Worm (Caenorhabditis elegans) whole organism, young adult: ENCODE data around the gene sec-61.A.

Experiments used
- B0035.1 ChIP-seq: sonication (generic microtip); optimal IDR thresholded peaks from 2 replicates; lab custom pipeline; 2016; ENCODE audit warnings: missing genetic modification characterization, mild to moderate bottlenecking, missing compliant biosample characterization, missing genotype, missing genetic modification reagents
- B0336.3 ChIP-seq: fragments of 200-800 bp; sonication (Bioruptor generic); IDR thresholded peaks from 2 replicates; pipeline ENCODE4 v1.3.6; 2022; ENCODE audit warnings: missing genetic modification characterization, missing compliant biosample characterization
- F23B12.7 ChIP-seq: sonication (generic microtip); optimal IDR thresholded peaks from 2 replicates; lab custom pipeline; 2017; ENCODE audit warnings: missing genetic modification characterization, mild to moderate bottlenecking, missing compliant biosample characterization, antibody characterized with exemption, moderate library complexity; ENCODE audit not compliant: insufficient read depth
- F37B4.10 ChIP-seq: fragments of 200-800 bp; sonication (Bioruptor generic); IDR thresholded peaks from 2 replicates; pipeline ENCODE4 v1.3.6; 2022; ENCODE audit warnings: missing genetic modification characterization, missing compliant biosample characterization
- K11D2.4 ChIP-seq: fragments of 200-800 bp; sonication (Bioruptor generic); IDR thresholded peaks from 2 replicates; pipeline ENCODE4 v1.3.6; 2022; ENCODE audit warnings: missing genetic modification reagents, missing genetic modification characterization, missing compliant biosample characterization
- K12H6.12 ChIP-seq: fragments of 200-800 bp; sonication (Bioruptor generic); optimal IDR thresholded peaks from 2 replicates; lab custom pipeline; 2018; ENCODE audit warnings: mild to moderate bottlenecking, missing genetic modification characterization, missing compliant biosample characterization
- ZK185.1 ChIP-seq: sonication (generic microtip); optimal IDR thresholded peaks from 2 replicates; lab custom pipeline; 2016; ENCODE audit warnings: mild to moderate bottlenecking, missing genetic modification characterization, missing compliant biosample characterization; ENCODE audit not compliant: poor library complexity, severe bottlenecking
- ama-1 ChIP-seq, 3 experiments: fragments of 150-350 bp in 1 of 3; sonication (generic microtip) in 2 of 3; optimal IDR thresholded peaks; 2 replicates each; lab custom pipeline; 2014 to 2018; ENCODE audit warnings: missing biosample characterization in 2 of 3, missing genetic modification characterization in 2 of 3, missing genetic modification reagents in 2 of 3
- aptf-3 ChIP-seq: fragments of 200-800 bp; sonication (Bioruptor generic); IDR thresholded peaks from 2 replicates; pipeline ENCODE4 v1.3.6; 2022; ENCODE audit warnings: missing genetic modification characterization, missing compliant biosample characterization
- atf-7 ChIP-seq: sonication (generic microtip); optimal IDR thresholded peaks from 2 replicates; lab custom pipeline; 2017; ENCODE audit warnings: mild to moderate bottlenecking, missing genetic modification characterization, missing compliant biosample characterization
- attf-3 ChIP-seq: fragments of 200-800 bp; sonication (Bioruptor generic); conservative IDR thresholded peaks from 2 replicates; pipeline ENCODE4 v1.3.6; 2022; ENCODE audit warnings: missing genetic modification reagents, missing genetic modification characterization, missing compliant biosample characterization
- attf-5 ChIP-seq: fragments of 200-800 bp; sonication (Bioruptor generic); optimal IDR thresholded peaks from 2 replicates; lab custom pipeline; 2018; ENCODE audit warnings: mild to moderate bottlenecking, missing genetic modification characterization, missing compliant biosample characterization
- cebp-1 ChIP-seq, 2 experiments: fragments of 200-800 bp in 1 of 2; sonication (Bioruptor generic) in 1 of 2; sonication (generic microtip) in 1 of 2; IDR thresholded peaks in 1 of 2; optimal IDR thresholded peaks in 1 of 2; 2 replicates each; pipeline versions ENCODE4 v1.3.6 to Lab custom; 2017 to 2022; ENCODE audit warnings: missing compliant biosample characterization in 2 of 2, missing genetic modification characterization in 2 of 2, mild to moderate bottlenecking in 1 of 2, missing genetic modification reagents in 1 of 2, moderate library complexity in 1 of 2
- ceh-58 ChIP-seq: fragments of 200-800 bp; sonication (Bioruptor generic); IDR thresholded peaks from 2 replicates; pipeline ENCODE4 v1.3.6; 2022; ENCODE audit warnings: missing genetic modification characterization, missing compliant biosample characterization
- dpl-1 ChIP-seq: fragments of 150-350 bp; optimal IDR thresholded peaks from 2 replicates; lab custom pipeline; 2014; ENCODE audit warnings: missing biosample characterization, missing genetic modification reagents, missing genetic modification characterization
- egl-44 ChIP-seq: fragments of 200-800 bp; sonication (Bioruptor generic); IDR thresholded peaks from 2 replicates; pipeline ENCODE4 v1.3.6; 2022; ENCODE audit warnings: missing genetic modification reagents, missing genetic modification characterization, missing compliant biosample characterization
- egrh-3 ChIP-seq: fragments of 200-800 bp; sonication (Bioruptor generic); IDR thresholded peaks from 2 replicates; pipeline ENCODE4 v1.3.6; 2022; ENCODE audit warnings: missing genetic modification reagents, missing genetic modification characterization, missing compliant biosample characterization
- ekl-4 ChIP-seq: fragments of 200-800 bp; sonication (Bioruptor generic); IDR thresholded peaks from 2 replicates; pipeline ENCODE4 v1.3.6; 2022; ENCODE audit warnings: missing genetic modification reagents, missing genetic modification characterization, missing compliant biosample characterization
- ets-4 ChIP-seq: fragments of 200-800 bp; sonication (Bioruptor generic); optimal IDR thresholded peaks from 2 replicates; lab custom pipeline; 2018; ENCODE audit warnings: mild to moderate bottlenecking, missing genetic modification characterization, missing compliant biosample characterization
- hmg-1.2 ChIP-seq: fragments of 200-800 bp; sonication (Bioruptor generic); IDR thresholded peaks from 2 replicates; pipeline ENCODE4 v1.3.6; 2022; ENCODE audit warnings: missing genetic modification reagents, missing genetic modification characterization, missing compliant biosample characterization
- hrde-1 ChIP-seq: sonication (generic microtip); optimal IDR thresholded peaks from 2 replicates; lab custom pipeline; 2016; ENCODE audit warnings: missing genetic modification characterization, mild to moderate bottlenecking, missing compliant biosample characterization, moderate library complexity, missing genotype, missing genetic modification reagents, borderline replicate concordance
- hsf-1 ChIP-seq: fragments of 200-800 bp; sonication (Bioruptor generic); IDR thresholded peaks from 2 replicates; pipeline ENCODE4 v1.3.6; 2022; ENCODE audit warnings: missing genetic modification reagents, missing genetic modification characterization, missing compliant biosample characterization
- let-526 ChIP-seq: fragments of 200-800 bp; sonication (Bioruptor generic); IDR thresholded peaks from 2 replicates; pipeline ENCODE4 v1.3.6; 2022; ENCODE audit warnings: missing genetic modification reagents, missing genetic modification characterization, missing compliant biosample characterization
- let-607 ChIP-seq, 2 experiments: fragments of 200-800 bp in 1 of 2; sonication (Bioruptor generic) in 1 of 2; sonication (generic microtip) in 1 of 2; optimal IDR thresholded peaks; 2 replicates each; lab custom pipeline; 2016 to 2018; ENCODE audit warnings: mild to moderate bottlenecking in 2 of 2, missing compliant biosample characterization in 2 of 2, missing genetic modification characterization in 2 of 2, moderate library complexity in 2 of 2, missing genotype in 1 of 2
- lin-26 ChIP-seq: fragments of 200-800 bp; sonication (Bioruptor generic); IDR thresholded peaks from 2 replicates; pipeline ENCODE4 v1.3.6; 2022; ENCODE audit warnings: missing genetic modification reagents, missing genetic modification characterization, missing compliant biosample characterization
- lir-1 ChIP-seq: fragments of 200-800 bp; sonication (Bioruptor generic); conservative IDR thresholded peaks from 2 replicates; pipeline ENCODE4 v1.3.6; 2022; ENCODE audit warnings: missing genetic modification reagents, missing genetic modification characterization, missing compliant biosample characterization
- lsy-27 ChIP-seq: sonication (generic microtip); optimal IDR thresholded peaks from 2 replicates; lab custom pipeline; 2017; ENCODE audit warnings: missing genetic modification characterization, mild to moderate bottlenecking, missing compliant biosample characterization, antibody characterized with exemption, missing genotype, borderline replicate concordance; ENCODE audit not compliant: insufficient read depth
- mcd-1 ChIP-seq: fragments of 200-800 bp; sonication (Bioruptor generic); IDR thresholded peaks from 2 replicates; pipeline ENCODE4 v1.3.6; 2022; ENCODE audit warnings: missing genetic modification reagents, missing genetic modification characterization, missing compliant biosample characterization
- mes-4 ChIP-seq: sonication (generic microtip); optimal IDR thresholded peaks from 2 replicates; lab custom pipeline; 2016; ENCODE audit warnings: missing genotype, missing genetic modification characterization, missing compliant biosample characterization
- nfyb-1 ChIP-seq: fragments of 200-800 bp; sonication (Bioruptor generic); IDR thresholded peaks from 2 replicates; pipeline ENCODE4 v1.3.6; 2022; ENCODE audit warnings: missing genetic modification reagents, missing genetic modification characterization, missing compliant biosample characterization
- nhr-27 ChIP-seq: fragments of 200-800 bp; sonication (Bioruptor generic); optimal IDR thresholded peaks from 2 replicates; lab custom pipeline; 2018; ENCODE audit warnings: mild to moderate bottlenecking, missing genetic modification characterization, moderate library complexity, missing compliant biosample characterization
- nhr-90 ChIP-seq: sonication (generic microtip); optimal IDR thresholded peaks from 2 replicates; lab custom pipeline; 2016; ENCODE audit warnings: missing genotype, mild to moderate bottlenecking, missing genetic modification characterization, missing compliant biosample characterization
- pbrm-1 ChIP-seq: fragments of 200-800 bp; sonication (Bioruptor generic); IDR thresholded peaks from 2 replicates; pipeline ENCODE4 v1.3.6; 2022; ENCODE audit warnings: missing genetic modification reagents, missing genetic modification characterization, missing compliant biosample characterization
- sdz-38 ChIP-seq: sonication (generic microtip); optimal IDR thresholded peaks from 2 replicates; lab custom pipeline; 2016; ENCODE audit warnings: missing genotype, missing genetic modification characterization, missing compliant biosample characterization
- snpc-1.1 ChIP-seq: sonication (generic microtip); optimal IDR thresholded peaks from 2 replicates; lab custom pipeline; 2017; ENCODE audit warnings: missing genetic modification characterization, mild to moderate bottlenecking, missing compliant biosample characterization, antibody characterized with exemption, moderate library complexity, missing genotype, missing genetic modification reagents; ENCODE audit not compliant: insufficient read depth
- snpc-4 ChIP-seq, 5 experiments: fragments of 150-350 bp in 1 of 5; sonication (generic microtip) in 4 of 5; optimal IDR thresholded peaks; 2 replicates each; lab custom pipeline; 2014 to 2018; ENCODE audit warnings: missing genetic modification characterization in 5 of 5, missing biosample characterization in 3 of 5, antibody characterized with exemption in 2 of 5, mild to moderate bottlenecking in 2 of 5, missing compliant biosample characterization in 2 of 5, missing genotype in 2 of 5, moderate library complexity in 2 of 5, missing genetic modification reagents in 1 of 5
- tlf-1 ChIP-seq: fragments of 200-800 bp; sonication (Bioruptor generic); optimal IDR thresholded peaks from 2 replicates; lab custom pipeline; 2018; ENCODE audit warnings: mild to moderate bottlenecking, missing genetic modification characterization, missing compliant biosample characterization
- zfh-2 ChIP-seq: fragments of 200-800 bp; sonication (Bioruptor generic); conservative IDR thresholded peaks from 2 replicates; pipeline ENCODE4 v1.3.6; 2022; ENCODE audit warnings: missing genetic modification reagents, missing genetic modification characterization, missing compliant biosample characterization
- ztf-18 ChIP-seq: sonication (generic microtip); optimal IDR thresholded peaks from 2 replicates; lab custom pipeline; 2016; ENCODE audit warnings: missing genotype, mild to moderate bottlenecking, missing genetic modification characterization, missing compliant biosample characterization
- ztf-25 ChIP-seq: fragments of 200-800 bp; sonication (Bioruptor generic); IDR thresholded peaks from 2 replicates; pipeline ENCODE4 v1.3.6; 2022; ENCODE audit warnings: missing genetic modification reagents, missing genetic modification characterization, missing compliant biosample characterization
- ztf-3 ChIP-seq: fragments of 200-800 bp; sonication (Bioruptor generic); optimal IDR thresholded peaks from 2 replicates; lab custom pipeline; 2018; ENCODE audit warnings: mild to moderate bottlenecking, missing genetic modification characterization, missing compliant biosample characterization

Gene sec-61.A

DNA sequence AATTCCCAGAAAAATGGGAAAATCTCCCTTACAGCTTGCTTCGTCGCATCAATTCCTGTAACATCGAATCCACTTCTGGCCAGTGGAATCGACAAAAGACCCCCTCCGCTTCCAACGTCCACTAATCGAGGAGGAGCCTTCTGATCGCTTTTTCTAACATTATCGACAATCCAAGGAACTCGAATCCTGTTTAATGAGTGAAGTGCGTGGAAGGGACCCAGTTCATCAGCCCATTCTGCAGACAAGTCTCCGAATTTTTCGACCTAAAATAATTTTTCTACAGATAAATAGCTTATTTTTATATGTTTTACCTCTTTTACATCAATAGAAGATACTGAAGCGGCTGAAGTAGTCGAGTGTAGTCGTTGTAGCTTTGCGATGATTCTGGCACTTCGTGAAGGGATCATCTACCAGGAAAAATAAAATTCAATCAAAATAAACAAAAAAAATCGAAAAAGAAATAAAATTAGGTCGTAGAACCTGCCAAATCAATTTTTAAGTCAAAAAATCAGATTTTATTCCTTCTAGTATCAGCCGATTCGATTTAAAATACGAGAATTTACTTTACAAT, 29.1 kb downstream of the sec-61.A start, which contains the start of gene coq-3 (continued):
- TF ChIP-seq ZK185.1 (tag; lab: Kevin White, UChicago) (no peak), dpl-1 (GFP tag; lab: Kevin White, UChicago) (no peak), pbrm-1 (GFP tag; lab: Robert Waterston, UW) (no peak), hrde-1 (tag; lab: Kevin White, UChicago) (no peak), cebp-1 (GFP tag; IDR thresholded peaks at IDR 0.05; lab: Robert Waterston, UW) (no peak), cebp-1 (tag; optimal IDR thresholded peaks at IDR 0.05; lab: Kevin White, UChicago) (no peak), mes-4 (no peak), nhr-27 (tag; lab: Kevin White, UChicago) (peak; percentile 47), mcd-1 (GFP tag; lab: Robert Waterston, UW) (0 out of 2 replicates have a peak, but pooled peaks have one; percentile 6), aptf-3 (GFP tag; lab: Robert Waterston, UW) (no peak), B0035.1 (tag; lab: Kevin White, UChicago) (no peak), nhr-90 (tag; lab: Kevin White, UChicago) (no peak), atf-7 (tag; lab: Kevin White, UChicago) (no peak), egl-44 (GFP tag; lab: Robert Waterston, UW) (no peak), ama-1 (optimal IDR thresholded peaks at IDR 0.05; lab: Kevin White, UChicago) (peak; percentile 17), ama-1 (GFP tag; optimal IDR thresholded peaks at IDR 0.05; lab: Kevin White, UChicago) (no peak), let-526 (GFP tag; lab: Robert Waterston, UW) (no peak), ztf-3 (GFP tag; lab: Kevin White, UChicago) (no peak)

DNA sequence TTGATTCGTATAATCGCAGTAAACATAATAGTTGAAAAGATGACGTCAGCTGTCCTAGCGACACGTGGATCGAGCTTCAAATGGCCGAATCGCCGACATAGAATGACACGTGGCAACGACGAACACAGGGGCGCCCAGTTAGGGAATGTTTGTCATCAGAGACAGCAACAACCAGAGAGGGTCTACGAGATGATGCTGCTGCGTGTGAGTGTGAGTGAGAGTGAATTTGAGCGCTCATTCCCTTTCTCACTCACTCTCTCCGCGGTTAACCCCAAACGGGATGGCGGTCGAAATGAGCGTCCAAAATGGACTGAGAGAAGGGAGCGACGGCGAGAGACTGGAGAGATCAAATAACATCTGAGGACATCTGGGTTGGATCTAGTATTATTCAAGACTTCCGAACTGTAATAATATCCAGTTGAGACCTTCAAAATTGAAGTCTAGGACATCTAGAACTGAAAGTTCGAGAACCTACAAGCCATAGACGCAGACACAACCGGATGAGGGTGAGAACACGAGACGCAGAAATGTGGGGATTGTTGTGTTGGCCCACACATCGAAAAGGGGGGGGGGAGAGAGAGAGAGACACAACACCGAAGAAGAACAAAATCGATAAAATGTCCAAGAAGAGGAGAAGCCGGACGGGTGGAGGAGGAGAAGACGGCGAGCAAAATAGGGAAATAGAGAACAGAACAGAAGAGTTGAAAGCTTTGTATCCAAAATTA, 31.0 kb downstream of the sec-61.A start:
- TF ChIP-seq zfh-2 (GFP tag; lab: Robert Waterston, UW) (peak; percentile 51; the same call in 1 of the 2 replicates), lir-1 (peak; percentile 39; the same call in 1 of the 2 replicates), ets-4 (GFP tag; lab: Kevin White, UChicago) (no peak), hsf-1 (GFP tag; lab: Robert Waterston, UW) (peak; percentile 54; the same call in 1 of the 2 replicates), ztf-18 (peak; percentile 50), B0336.3 (GFP tag; lab: Robert Waterston, UW) (0 out of 2 replicates have a peak, but pooled peaks have one; percentile 26), K11D2.4 (GFP tag; lab: Robert Waterston, UW) (0 out of 2 replicates have a peak, but pooled peaks have one; percentile 12), K12H6.12 (tag; lab: Kevin White, UChicago) (peak; percentile 66), let-607 (tag; optimal IDR thresholded peaks at IDR 0.05; lab: Kevin White, UChicago) (peak; percentile 75 to 88), nfyb-1 (GFP tag; lab: Robert Waterston, UW) (0 out of 2 replicates have a peak, but pooled peaks have one; percentile 30), pbrm-1 (GFP tag; lab: Robert Waterston, UW) (0 out of 2 replicates have a peak, but pooled peaks have one; percentile 6), lin-26 (GFP tag; lab: Robert Waterston, UW) (no peak), hmg-1.2 (GFP tag; lab: Robert Waterston, UW) (peak; percentile 48; the same call in 1 of the 2 replicates), attf-3 (GFP tag; lab: Robert Waterston, UW) (0 out of 2 replicates have a peak, but pooled peaks have one; percentile 23), attf-5 (GFP tag; lab: Kevin White, UChicago) (peak; percentile 62), ekl-4 (no peak), tlf-1 (no peak), nhr-27 (tag; lab: Kevin White, UChicago) (no peak), snpc-1.1 (no peak), F37B4.10 (GFP tag; lab: Robert Waterston, UW) (0 out of 2 replicates have a peak, but pooled peaks have one; percentile 36), ceh-58 (GFP tag; lab: Robert Waterston, UW) (no peak), nhr-90 (tag; lab: Kevin White, UChicago) (peak; percentile 38), lsy-27 (tag; lab: Kevin White, UChicago) (no peak), snpc-4 (GFP tag; optimal IDR thresholded peaks at IDR 0.05; lab: Kevin White, UChicago) (peak; percentile 15), snpc-4 (tag; optimal IDR thresholded peaks at IDR 0.05; lab: Kevin White, UChicago) (peak in 1 of 4 experiments; percentile 3), sdz-38 (no peak), egrh-3 (GFP tag; lab: Robert Waterston, UW) (0 out of 2 replicates have a peak, but pooled peaks have one; percentile 10), F23B12.7 (tag; lab: Kevin White, UChicago) (no peak), ztf-25 (GFP tag; lab: Robert Waterston, UW) (no peak)
